Fruit fly (Drosophila melanogaster): ENCODE measurements around the gene CG34277.

CG34277 gene

DNA sequence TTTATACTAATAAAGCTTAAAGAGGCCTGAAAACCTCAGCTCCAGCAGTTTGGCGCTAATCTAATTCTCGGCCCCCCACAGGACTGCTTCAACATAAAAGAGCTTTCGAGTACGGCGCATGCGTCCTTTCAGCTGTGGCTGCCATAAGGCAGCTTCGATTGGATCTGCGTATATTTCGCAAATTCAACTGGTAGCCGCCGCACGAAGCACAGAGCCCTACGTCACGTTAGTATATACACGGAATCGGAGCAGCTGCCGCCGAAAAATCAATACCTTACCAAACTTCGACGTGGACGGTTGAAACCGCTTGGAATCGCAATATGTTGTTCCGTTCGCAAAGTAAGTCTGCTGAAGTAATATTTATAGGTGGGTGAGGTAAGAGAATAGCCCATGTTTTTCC is 7.3 kb downstream of the CG34277 start, which contains the start of gene 7B2:
TSS of gene 7B2 (plus strand) at position 169 of the 400 bp plus-strand sequence.
- TF ChIP-seq br (GFP tag; optimal IDR thresholded peaks at IDR 0.05) (no peak), Abd-B (GFP tag; optimal IDR thresholded peaks at IDR 0.05) (no peak), Sp1 (GFP tag; optimal IDR thresholded peaks at IDR 0.05) (no peak), usp (GFP tag; optimal IDR thresholded peaks at IDR 0.05) (no peak), dsf (GFP tag; optimal IDR thresholded peaks at IDR 0.05; ENCODE audit: borderline replicate concordance) (no peak), CG9705 (GFP tag; optimal IDR thresholded peaks at IDR 0.05) (no peak), sage (GFP tag; optimal IDR thresholded peaks at IDR 0.05) (no peak), h (GFP tag; optimal IDR thresholded peaks at IDR 0.05) (no peak), Dfd (GFP tag; optimal IDR thresholded peaks at IDR 0.05) (no peak), dl (GFP tag; optimal IDR thresholded peaks at IDR 0.05; ENCODE audit: insufficient read depth in 1 of 2, partially characterized antibody in 2 of 2) (no peak), Dif (GFP tag; optimal IDR thresholded peaks at IDR 0.05; ENCODE audit: partially characterized antibody) (no peak), HLH106 (tag; optimal IDR thresholded peaks at IDR 0.05) (no peak)

DNA sequence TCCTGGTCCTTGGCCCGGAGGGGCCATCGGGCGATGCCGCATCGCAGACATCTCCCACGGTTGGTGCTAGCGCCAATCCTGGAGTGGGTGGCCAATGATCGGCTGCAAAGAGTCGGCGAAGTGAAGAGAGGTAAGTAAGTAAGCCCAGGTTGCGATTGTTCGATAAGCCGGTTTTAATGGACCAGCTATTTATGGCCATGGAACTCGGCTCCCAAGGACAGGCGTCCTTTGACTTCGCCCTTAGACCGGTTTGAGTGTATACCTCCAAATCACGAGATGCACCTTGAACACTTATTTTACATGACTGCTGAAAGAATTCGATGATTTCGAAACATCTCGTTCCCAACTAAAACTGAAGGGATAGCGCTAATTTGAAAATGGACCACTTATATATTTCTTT is 16.4 kb downstream of the CG34277 start:
- TF ChIP-seq fru (GFP tag; optimal IDR thresholded peaks at IDR 0.05) (peak; percentile 14), brk (GFP tag; optimal IDR thresholded peaks at IDR 0.05) (no peak), Hnf4 (GFP tag; optimal IDR thresholded peaks at IDR 0.05) (no peak), pan (optimal IDR thresholded peaks at IDR 0.05) (no peak), N (GFP tag; optimal IDR thresholded peaks at IDR 0.05) (no peak), ey (GFP tag; optimal IDR thresholded peaks at IDR 0.05) (no peak)

DNA sequence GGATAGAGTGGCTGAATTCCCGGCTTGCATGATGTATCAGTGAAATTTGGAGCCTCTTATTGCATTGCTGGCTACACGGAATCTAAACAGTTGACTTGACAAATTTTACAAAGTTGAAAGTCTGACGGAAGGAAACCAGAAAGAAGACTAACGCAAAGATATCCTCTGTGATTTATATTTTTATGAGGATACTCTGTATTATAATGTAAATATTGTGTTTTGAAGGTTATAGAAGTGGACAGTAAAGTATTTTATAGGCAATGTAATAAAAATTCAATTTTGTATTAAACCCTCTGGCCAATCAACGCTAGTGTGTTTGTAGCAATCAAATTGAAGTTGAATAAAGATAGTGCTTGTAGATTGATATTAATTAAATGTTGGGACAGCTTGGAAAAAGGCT is 18.2 kb downstream of the CG34277 start, which contains the start of gene CG14668:
TSS of gene CG14668 (minus strand) at position 101 of the 400 bp plus-strand sequence.
- TF ChIP-seq dsf (GFP tag; optimal IDR thresholded peaks at IDR 0.05; ENCODE audit: borderline replicate concordance) (no peak), CrebA (GFP tag; optimal IDR thresholded peaks at IDR 0.05; ENCODE audit: borderline replicate concordance) (no peak)

DNA sequence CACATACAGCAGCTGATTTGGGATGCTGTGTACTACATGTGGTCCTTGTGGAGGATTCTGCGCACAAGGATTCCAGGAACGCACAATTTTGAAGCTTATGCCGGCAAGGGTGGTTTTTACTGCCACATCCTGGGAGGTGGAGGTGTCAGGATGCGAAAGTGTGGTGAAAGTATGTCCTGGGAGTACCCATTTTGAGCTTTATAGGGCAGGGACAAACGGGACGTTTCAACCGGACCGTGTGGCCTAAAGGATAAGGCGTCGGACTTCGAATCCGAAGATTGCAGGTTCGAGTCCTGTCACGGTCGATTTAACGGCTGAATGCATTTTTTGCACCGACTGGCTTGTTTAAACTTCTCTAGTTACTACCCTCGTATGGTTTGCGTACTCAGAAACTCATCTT is 18.7 kb downstream of the CG34277 start:
- TF ChIP-seq br (GFP tag; optimal IDR thresholded peaks at IDR 0.05) (no peak), HLH106 (tag; optimal IDR thresholded peaks at IDR 0.05) (no peak), brk (GFP tag; optimal IDR thresholded peaks at IDR 0.05) (no peak), fru (GFP tag; optimal IDR thresholded peaks at IDR 0.05) (no peak), Mio (GFP tag; optimal IDR thresholded peaks at IDR 0.05) (no peak), Sp1 (GFP tag; optimal IDR thresholded peaks at IDR 0.05) (no peak), woc (GFP tag; optimal IDR thresholded peaks at IDR 0.05) (no peak), dmrt93B (GFP tag; optimal IDR thresholded peaks at IDR 0.05) (no peak)

DNA sequence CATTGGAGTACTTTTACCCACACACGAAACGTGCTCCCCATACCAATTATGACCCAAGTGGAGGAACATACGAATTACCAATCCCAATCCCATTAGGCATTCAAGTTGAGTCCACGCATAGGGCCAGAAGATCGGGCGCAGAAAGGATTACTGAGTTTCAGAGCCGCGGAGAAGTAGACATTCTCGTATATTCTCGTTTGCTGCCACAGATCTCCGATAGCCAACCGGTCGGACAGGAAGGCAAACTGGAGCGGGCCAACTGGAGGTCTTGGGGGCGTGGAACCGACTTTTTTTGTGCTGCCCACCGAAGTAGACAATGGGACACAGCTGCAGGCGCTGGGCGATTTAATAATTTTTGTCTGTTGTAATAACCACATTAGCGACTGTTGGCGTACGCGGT is 19.7 kb downstream of the CG34277 start:
- no peak for TF ChIP-seq usp (GFP tag; optimal IDR thresholded peaks at IDR 0.05)
- no peak for TF ChIP-seq Vsx2 (GFP tag; optimal IDR thresholded peaks at IDR 0.05; ENCODE audit: partially characterized antibody)
- TF ChIP-seq dmrt93B (GFP tag; optimal IDR thresholded peaks at IDR 0.05): no peak
- no peak for TF ChIP-seq sv (GFP tag; optimal IDR thresholded peaks at IDR 0.05)

DNA sequence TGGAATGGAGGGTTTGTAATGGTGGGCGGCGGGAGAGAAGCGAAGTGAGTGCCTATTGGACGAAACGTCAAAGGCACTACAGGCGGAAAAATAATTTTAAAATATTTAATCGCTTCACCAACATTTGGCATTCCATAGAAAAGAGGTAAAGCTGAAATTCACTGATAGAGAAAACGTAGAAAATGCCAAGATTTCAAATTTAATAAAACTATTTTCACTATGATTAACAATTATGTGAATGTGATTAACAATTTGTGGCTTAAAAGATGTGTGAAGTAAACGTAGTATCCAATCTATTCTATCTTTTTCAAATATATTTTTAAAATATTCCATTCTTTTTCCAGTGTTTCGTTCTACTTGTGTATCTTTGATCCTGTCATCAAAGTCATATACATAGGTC is 20.1 kb downstream of the CG34277 start:
- TF ChIP-seq Dif (GFP tag; optimal IDR thresholded peaks at IDR 0.05; ENCODE audit: partially characterized antibody) (no peak), br (GFP tag; optimal IDR thresholded peaks at IDR 0.05) (no peak), Hr78 (GFP tag; optimal IDR thresholded peaks at IDR 0.05) (no peak), OdsH (GFP tag; optimal IDR thresholded peaks at IDR 0.05) (no peak), Rel (GFP tag; optimal IDR thresholded peaks at IDR 0.05) (no peak), Rel (tag; optimal IDR thresholded peaks at IDR 0.05) (no peak), rgr (GFP tag; optimal IDR thresholded peaks at IDR 0.05) (no peak), CG32264 (GFP tag; optimal IDR thresholded peaks at IDR 0.05) (no peak), sv (GFP tag; optimal IDR thresholded peaks at IDR 0.05) (no peak), Hr83 (GFP tag; optimal IDR thresholded peaks at IDR 0.05; ENCODE audit: poor library complexity, severe bottlenecking) (no peak), brk (GFP tag; optimal IDR thresholded peaks at IDR 0.05) (no peak), Abd-B (GFP tag; optimal IDR thresholded peaks at IDR 0.05) (no peak), dmrt93B (GFP tag; optimal IDR thresholded peaks at IDR 0.05) (no peak), HLH106 (tag; optimal IDR thresholded peaks at IDR 0.05) (no peak), tai (GFP tag; optimal IDR thresholded peaks at IDR 0.05) (no peak), Vsx2 (GFP tag; optimal IDR thresholded peaks at IDR 0.05; ENCODE audit: partially characterized antibody) (no peak)

Data from whole organism, wandering third instar larva.